Fruit fly (Drosophila melanogaster): ENCODE data around the gene EMC2A.

EMC2A gene

dm6 chr3R:17008018-17008674, 12.3 kb upstream of the EMC2A start, which contains the start of gene CG8907 (continued):
- TF ChIP-seq D19A (tag; optimal IDR thresholded peaks at IDR 0.05) (no peak), CG30431 (GFP tag; optimal IDR thresholded peaks at IDR 0.05) (no peak), lab (GFP tag; optimal IDR thresholded peaks at IDR 0.05) (peak; percentile 74), Pdp1 (GFP tag; optimal IDR thresholded peaks at IDR 0.05) (peak in 1 of 2 experiments; percentile 75), cas (GFP tag; IDR thresholded peaks at IDR 0.05) (no peak), CG10543 (GFP tag; optimal IDR thresholded peaks at IDR 0.05) (peak; percentile 39), fu2 (GFP tag; optimal IDR thresholded peaks at IDR 0.05) (no peak), MBD-R2 (GFP tag; IDR thresholded peaks at IDR 0.05) (peak; percentile 12; the same call in 1 of the 2 replicates), B-H2 (GFP tag; optimal IDR thresholded peaks at IDR 0.05) (peak; percentile 9), exex (tag; optimal IDR thresholded peaks at IDR 0.05) (peak; percentile 98), CG15479 (GFP tag; optimal IDR thresholded peaks at IDR 0.05) (peak; percentile 92), GATAe (GFP tag; conservative IDR thresholded peaks at IDR 0.05) (peak; percentile 96), CG34376 (GFP tag; optimal IDR thresholded peaks at IDR 0.05) (peak; percentile 49), CG17359 (tag; optimal IDR thresholded peaks at IDR 0.05) (no peak), Hr78 (GFP tag; optimal IDR thresholded peaks at IDR 0.05) (peak in 1 of 2 experiments; percentile 39), Eip74EF (GFP tag; optimal IDR thresholded peaks at IDR 0.05) (no peak), Rfx (GFP tag; IDR thresholded peaks at IDR 0.05) (peak; percentile 15; the same call in 1 of the 2 replicates), Med (GFP tag) (peak; percentile 49), Gsc (GFP tag; IDR thresholded peaks at IDR 0.05) (no peak), sd (tag; optimal IDR thresholded peaks at IDR 0.05) (peak; percentile 81), dm (GFP tag; optimal IDR thresholded peaks at IDR 0.05) (no peak)

- TF ChIP-seq Eip74EF (GFP tag; optimal IDR thresholded peaks at IDR 0.05) (peak in 1 of 2 experiments; percentile 21), CrebB (tag; optimal IDR thresholded peaks at IDR 0.05) (peak; percentile 22), gem (tag; optimal IDR thresholded peaks at IDR 0.05) (no peak), Mrtf (GFP tag; IDR thresholded peaks at IDR 0.05) (no peak), CG7839 (tag; optimal IDR thresholded peaks at IDR 0.05) (peak; percentile 31), CG17568 (GFP tag; optimal IDR thresholded peaks at IDR 0.05) (peak; percentile 64), CG17912 (GFP tag; optimal IDR thresholded peaks at IDR 0.05) (peak; percentile 37), CG8765 (GFP tag; IDR thresholded peaks at IDR 0.05) (no peak), CG2120 (GFP tag; optimal IDR thresholded peaks at IDR 0.05) (no peak), Fer3 (tag; optimal IDR thresholded peaks at IDR 0.05) (peak; percentile 26), CG13287 (GFP tag; IDR thresholded peaks at IDR 0.05; ENCODE audit: partially characterized antibody) (no peak), tap (tag; optimal IDR thresholded peaks at IDR 0.05) (peak; percentile 33), Lim3 (GFP tag; IDR thresholded peaks at IDR 0.05) (no peak), CG2712 (tag; optimal IDR thresholded peaks at IDR 0.05) (no peak), Sox102F (GFP tag; optimal IDR thresholded peaks at IDR 0.05) (no peak), CG13296 (GFP tag; optimal IDR thresholded peaks at IDR 0.05) (peak; percentile 53), CG2678 (tag; optimal IDR thresholded peaks at IDR 0.05) (peak; percentile 71), unpg (GFP tag; optimal IDR thresholded peaks at IDR 0.05) (peak; percentile 56), Nf-YB (GFP tag; optimal IDR thresholded peaks at IDR 0.05) (peak; percentile 21), H15 (GFP tag; IDR thresholded peaks at IDR 0.05) (no peak), PHDP (tag; optimal IDR thresholded peaks at IDR 0.05) (peak; percentile 60), Fer2 (tag; optimal IDR thresholded peaks at IDR 0.05) (peak; percentile 21), pan (optimal IDR thresholded peaks at IDR 0.05) (no peak), pan (GFP tag; optimal IDR thresholded peaks at IDR 0.05 in 1 of 2, IDR thresholded peaks at IDR 0.05 in 1 of 2) (peak in 1 of 2 experiments; percentile 12), CG6765 (GFP tag; optimal IDR thresholded peaks at IDR 0.05) (peak; percentile 27), CG6791 (GFP tag; IDR thresholded peaks at IDR 0.05; ENCODE audit: partially characterized antibody) (no peak), Oaz (GFP tag; IDR thresholded peaks at IDR 0.05) (no peak), slou (GFP tag; optimal IDR thresholded peaks at IDR 0.05) (no peak)
Observed at dm6 chr3R:17007336-17007735, 11.5 kb upstream of the EMC2A start.
